Worm (Caenorhabditis elegans) whole organism, L4 larva: ENCODE data around the gene srz-95.

ENCODE experiments used
- F37D6.2 ChIP-seq: sonication (generic microtip); optimal IDR thresholded peaks from 2 replicates; lab custom pipeline; 2016; ENCODE audit warnings: mild to moderate bottlenecking, missing genetic modification characterization, missing compliant biosample characterization
- F44E2.7 ChIP-seq: fragments of 200-800 bp; sonication (Bioruptor generic); IDR thresholded peaks from 2 replicates; pipeline ENCODE4 v2.1.2; 2022; ENCODE audit warnings: missing genetic modification characterization, missing compliant biosample characterization
- ceh-28 ChIP-seq: fragments of 150-350 bp; optimal IDR thresholded peaks from 2 replicates; lab custom pipeline; 2014; ENCODE audit warnings: missing biosample characterization, missing genetic modification reagents, missing genetic modification characterization
- ceh-62 ChIP-seq: sonication (generic microtip); optimal IDR thresholded peaks from 2 replicates; lab custom pipeline; 2017; ENCODE audit warnings: missing biosample characterization, missing genetic modification characterization
- cey-2 ChIP-seq: sonication (generic microtip); optimal IDR thresholded peaks from 3 replicates; lab custom pipeline; 2017; ENCODE audit warnings: missing genetic modification characterization, mild to moderate bottlenecking, missing compliant biosample characterization, antibody characterized with exemption, borderline replicate concordance; ENCODE audit not compliant: insufficient read depth
- daf-16 ChIP-seq, 3 experiments: sonication (generic microtip); optimal IDR thresholded peaks; 2 replicates each; lab custom pipeline; 2016 to 2017; ENCODE audit warnings: missing genetic modification characterization in 3 of 3, missing genetic modification reagents in 3 of 3, mild to moderate bottlenecking in 2 of 3, missing compliant biosample characterization in 2 of 3, missing biosample characterization in 1 of 3, moderate library complexity in 1 of 3
- daf-19 ChIP-seq: fragments of 200-800 bp; sonication (Bioruptor generic); conservative IDR thresholded peaks from 2 replicates; pipeline ENCODE4 v1.3.6; 2022; ENCODE audit warnings: missing genetic modification characterization, missing compliant biosample characterization
- dpl-1 ChIP-seq: fragments of 150-350 bp; optimal IDR thresholded peaks from 2 replicates; lab custom pipeline; 2014; ENCODE audit warnings: missing biosample characterization, missing genetic modification reagents, missing genetic modification characterization
- duxl-1 ChIP-seq: sonication (generic microtip); optimal IDR thresholded peaks from 2 replicates; lab custom pipeline; 2016; ENCODE audit warnings: mild to moderate bottlenecking, missing genetic modification characterization, moderate library complexity, missing compliant biosample characterization; ENCODE audit not compliant: poor library complexity
- egl-43 ChIP-seq: fragments of 200-800 bp; sonication (Bioruptor generic); IDR thresholded peaks from 2 replicates; pipeline ENCODE4 v1.3.6; 2022; ENCODE audit warnings: missing genetic modification reagents, missing genetic modification characterization, missing compliant biosample characterization
- fkh-10 ChIP-seq: fragments of 150-350 bp; optimal IDR thresholded peaks from 2 replicates; lab custom pipeline; 2014; ENCODE audit warnings: missing biosample characterization, missing genetic modification reagents, missing genetic modification characterization
- gei-8 ChIP-seq: fragments of 200-800 bp; sonication (Bioruptor generic); optimal IDR thresholded peaks from 2 replicates; lab custom pipeline; 2018; ENCODE audit warnings: mild to moderate bottlenecking, missing genetic modification characterization, missing compliant biosample characterization
- hif-1 ChIP-seq, 2 experiments: sonication (generic microtip); optimal IDR thresholded peaks; 2 replicates each; lab custom pipeline; 2016 to 2017; ENCODE audit warnings: missing compliant biosample characterization in 2 of 2, missing genetic modification characterization in 2 of 2, missing genetic modification reagents in 2 of 2, missing genotype in 2 of 2, mild to moderate bottlenecking in 1 of 2
- hlh-11 ChIP-seq: fragments of 200-800 bp; sonication (Bioruptor generic); optimal IDR thresholded peaks from 2 replicates; lab custom pipeline; 2018; ENCODE audit warnings: mild to moderate bottlenecking, missing genetic modification characterization, missing compliant biosample characterization
- hmg-1.1 ChIP-seq: fragments of 200-800 bp; sonication (Bioruptor generic); IDR thresholded peaks from 2 replicates; pipeline ENCODE4 v1.3.6; 2022; ENCODE audit warnings: missing genetic modification reagents, missing genetic modification characterization, missing compliant biosample characterization
- lin-13 ChIP-seq: fragments of 150-350 bp; optimal IDR thresholded peaks from 2 replicates; lab custom pipeline; 2014; ENCODE audit warnings: missing biosample characterization, missing genetic modification reagents, missing genetic modification characterization
- lin-38 ChIP-seq: fragments of 200-800 bp; sonication (Bioruptor generic); IDR thresholded peaks from 2 replicates; pipeline ENCODE4 v1.3.6; 2022; ENCODE audit warnings: missing genetic modification reagents, missing genetic modification characterization, missing compliant biosample characterization
- lin-39 ChIP-seq: fragments of 150-350 bp; optimal IDR thresholded peaks from 2 replicates; lab custom pipeline; 2014; ENCODE audit warnings: missing biosample characterization, missing genetic modification reagents, missing genetic modification characterization
- mxl-3 ChIP-seq: fragments of 200-800 bp; sonication (Bioruptor generic); optimal IDR thresholded peaks from 2 replicates; lab custom pipeline; 2018; ENCODE audit warnings: mild to moderate bottlenecking, missing genetic modification characterization, missing compliant biosample characterization
- nhr-10 ChIP-seq: fragments of 150-350 bp; optimal IDR thresholded peaks from 2 replicates; lab custom pipeline; 2014; ENCODE audit warnings: missing biosample characterization, missing genetic modification characterization
- nhr-102 ChIP-seq: sonication (generic microtip); optimal IDR thresholded peaks from 2 replicates; lab custom pipeline; 2016; ENCODE audit warnings: mild to moderate bottlenecking, missing genetic modification characterization, moderate library complexity, missing compliant biosample characterization
- nhr-11 ChIP-seq: fragments of 150-350 bp; optimal IDR thresholded peaks from 2 replicates; lab custom pipeline; 2014; ENCODE audit warnings: missing biosample characterization, missing genetic modification characterization
- nhr-111 ChIP-seq: fragments of 200-800 bp; sonication (Bioruptor generic); optimal IDR thresholded peaks from 2 replicates; lab custom pipeline; 2018; ENCODE audit warnings: mild to moderate bottlenecking, missing genetic modification characterization, missing compliant biosample characterization
- nhr-28 ChIP-seq: fragments of 150-350 bp; optimal IDR thresholded peaks from 2 replicates; lab custom pipeline; 2014; ENCODE audit warnings: missing biosample characterization, missing genetic modification characterization
- nhr-48 ChIP-seq: sonication (generic microtip); optimal IDR thresholded peaks from 2 replicates; lab custom pipeline; 2016; ENCODE audit warnings: mild to moderate bottlenecking, missing genetic modification characterization, missing compliant biosample characterization
- nhr-6 ChIP-seq: fragments of 150-350 bp; optimal IDR thresholded peaks from 2 replicates; lab custom pipeline; 2014; ENCODE audit warnings: missing biosample characterization, missing genetic modification characterization
- nhr-77 ChIP-seq: fragments of 150-350 bp; optimal IDR thresholded peaks from 2 replicates; lab custom pipeline; 2014; ENCODE audit warnings: missing biosample characterization, missing genetic modification characterization
- set-16 ChIP-seq: fragments of 200-800 bp; sonication (Bioruptor generic); IDR thresholded peaks from 2 replicates; pipeline ENCODE4 v1.3.6; 2022; ENCODE audit warnings: missing genetic modification reagents, missing genetic modification characterization, missing compliant biosample characterization
- snpc-1.2 ChIP-seq: fragments of 200-800 bp; sonication (Bioruptor generic); IDR thresholded peaks from 2 replicates; pipeline ENCODE4 v1.3.6; 2022; ENCODE audit warnings: missing genetic modification reagents, missing genetic modification characterization, missing compliant biosample characterization
- spr-3 ChIP-seq: fragments of 200-800 bp; sonication (Bioruptor generic); optimal IDR thresholded peaks from 2 replicates; lab custom pipeline; 2018; ENCODE audit warnings: mild to moderate bottlenecking, missing genetic modification characterization, missing compliant biosample characterization
- tag-97 ChIP-seq: fragments of 200-800 bp; sonication (Bioruptor generic); IDR thresholded peaks from 2 replicates; pipeline ENCODE4 v1.3.6; 2022; ENCODE audit warnings: missing genetic modification characterization, missing compliant biosample characterization
- unc-130 ChIP-seq: sonication (generic microtip); optimal IDR thresholded peaks from 2 replicates; lab custom pipeline; 2016; ENCODE audit warnings: missing genetic modification reagents, missing genetic modification characterization, missing compliant biosample characterization
- unc-39 ChIP-seq: sonication (generic microtip); optimal IDR thresholded peaks from 2 replicates; lab custom pipeline; 2017; ENCODE audit warnings: missing biosample characterization, missing genetic modification characterization
- unc-62 ChIP-seq, 3 experiments: fragments of 150-350 bp in 1 of 3; sonication (generic microtip); optimal IDR thresholded peaks in 2 of 3; peaks in 1 of 3; 1 replicate in 1 of 3; 2 replicates in 2 of 3; lab custom pipeline; 2014 to 2017; ENCODE audit warnings: missing biosample characterization in 3 of 3, missing genetic modification characterization in 3 of 3, missing genetic modification reagents in 3 of 3, missing genotype in 1 of 3
- zag-1 ChIP-seq: fragments of 150-350 bp; optimal IDR thresholded peaks from 2 replicates; lab custom pipeline; 2014; ENCODE audit warnings: missing biosample characterization, missing genetic modification characterization
- zfp-3 ChIP-seq: fragments of 200-800 bp; sonication (Bioruptor generic); conservative IDR thresholded peaks from 2 replicates; pipeline ENCODE4 v1.3.6; 2022; ENCODE audit warnings: missing genetic modification reagents, missing genetic modification characterization, missing compliant biosample characterization
- zip-11 ChIP-seq: fragments of 200-800 bp; sonication (Bioruptor generic); IDR thresholded peaks from 2 replicates; pipeline ENCODE4 v1.3.6; 2022; ENCODE audit warnings: missing genetic modification characterization, missing compliant biosample characterization

Gene srz-95

DNA sequence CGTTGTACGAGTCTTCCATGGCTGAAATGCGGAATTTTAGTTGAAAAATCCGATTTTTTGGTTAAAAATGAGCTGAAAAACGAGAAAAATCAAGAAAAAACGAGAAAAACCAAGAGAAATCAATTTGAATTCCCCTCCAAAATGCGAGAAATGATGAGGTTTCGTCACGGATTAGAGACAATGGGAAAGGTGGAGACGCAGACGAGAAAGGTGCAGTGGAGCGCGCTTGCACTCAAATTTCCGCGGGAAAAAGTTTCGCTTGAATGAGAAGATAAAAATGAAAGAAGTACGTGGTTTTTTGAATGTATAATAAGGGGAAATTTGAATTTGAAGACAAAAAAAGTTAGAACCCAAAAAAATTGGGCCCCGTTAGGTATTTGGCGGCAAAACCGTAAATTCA, 26.2 kb upstream of the srz-95 start, which contains the start of gene efl-1 (continued):
- TF ChIP-seq daf-16 (GFP tag; optimal IDR thresholded peaks at IDR 0.05; lab: Kevin White, UChicago) (peak in 1 of 2 experiments; percentile 25), daf-16 (tag; optimal IDR thresholded peaks at IDR 0.05; lab: Kevin White, UChicago) (peak; percentile 31), daf-19 (no peak), set-16 (GFP tag; lab: Robert Waterston, UW) (0 out of 2 replicates have a peak, but pooled peaks have one; percentile 15), hif-1 (tag; optimal IDR thresholded peaks at IDR 0.05; lab: Kevin White, UChicago) (no peak), ceh-28 (tag; lab: Kevin White, UChicago) (no peak), lin-39 (tag; lab: Kevin White, UChicago) (no peak), nhr-11 (peak; percentile 78), ceh-62 (tag; lab: Kevin White, UChicago) (no peak), snpc-1.2 (GFP tag; lab: Robert Waterston, UW) (no peak), gei-8 (GFP tag; lab: Kevin White, UChicago) (no peak), hlh-11 (tag; lab: Kevin White, UChicago) (peak; percentile 77), mxl-3 (no peak), nhr-48 (tag; lab: Kevin White, UChicago) (no peak), nhr-6 (tag; lab: Kevin White, UChicago) (peak; percentile 94), egl-43 (GFP tag; lab: Robert Waterston, UW) (peak; percentile 51; the same call in 1 of the 2 replicates), unc-130 (GFP tag; lab: Kevin White, UChicago) (peak; percentile 39), lin-38 (GFP tag; lab: Robert Waterston, UW) (peak; percentile 99), tag-97 (GFP tag; lab: Robert Waterston, UW) (no peak), zip-11 (GFP tag; lab: Robert Waterston, UW) (no peak), lin-13 (GFP tag; lab: Kevin White, UChicago) (peak; percentile 71), nhr-111 (GFP tag; lab: Kevin White, UChicago) (no peak), nhr-77 (tag; lab: Kevin White, UChicago) (peak; percentile 87), duxl-1 (tag; lab: Kevin White, UChicago) (peak; percentile 95), zag-1 (no peak), nhr-102 (tag; lab: Kevin White, UChicago) (peak; percentile 79)
- TF ChIP-seq, all 104 proteins: peak for 50

DNA sequence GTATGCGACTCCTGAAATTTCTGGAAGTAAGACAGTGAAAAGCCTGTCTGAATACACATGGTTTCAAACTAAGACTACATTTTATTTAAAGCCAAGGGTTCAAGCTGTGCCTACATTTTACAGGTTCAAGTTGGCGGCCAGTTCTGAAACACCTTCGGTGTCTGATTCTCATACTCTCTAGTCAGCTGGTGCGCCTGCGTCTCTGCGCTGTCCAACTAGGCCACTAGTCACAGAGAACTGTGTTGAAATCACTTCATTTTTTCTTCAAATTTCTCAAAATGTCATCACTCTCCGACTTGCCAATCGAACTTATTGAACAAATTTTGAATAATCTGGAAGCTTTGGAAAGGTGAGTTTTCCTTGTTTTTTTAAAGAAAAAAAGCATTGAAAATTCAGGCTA, 25.2 kb upstream of the srz-95 start, which contains the start of gene fbxa-90:
TSS of gene fbxa-90 (plus strand) at position 179 of the 400 bp plus-strand sequence.
- TF ChIP-seq F44E2.7 = no peak
- TF ChIP-seq fkh-10 = no peak
- no peak for TF ChIP-seq unc-39 (tag; lab: Kevin White, UChicago)
- TF ChIP-seq nhr-28 (tag; lab: Kevin White, UChicago) = peak; percentile 0
- peak in 1 of 2 experiments; percentile 34 for TF ChIP-seq unc-62 (GFP tag; optimal IDR thresholded peaks at IDR 0.05 in 1 of 2; lab: Kevin White, UChicago)
- no peak for TF ChIP-seq unc-62 (tag; optimal IDR thresholded peaks at IDR 0.05; lab: Kevin White, UChicago)
- no peak for TF ChIP-seq cey-2 (tag; lab: Kevin White, UChicago)
- TF ChIP-seq set-16 (GFP tag; lab: Robert Waterston, UW) = no peak
- TF ChIP-seq nhr-10 (tag; lab: Kevin White, UChicago) = no peak
- TF ChIP-seq hmg-1.1 (GFP tag; lab: Robert Waterston, UW) = peak; percentile 11; the same call in 1 of the 2 replicates
- TF ChIP-seq spr-3 (GFP tag; lab: Kevin White, UChicago) = no peak
- TF ChIP-seq dpl-1 (GFP tag; lab: Kevin White, UChicago) = peak; percentile 6
- no peak for TF ChIP-seq zfp-3 (GFP tag; lab: Robert Waterston, UW)
- TF ChIP-seq, all 104 proteins: peak for 4

DNA sequence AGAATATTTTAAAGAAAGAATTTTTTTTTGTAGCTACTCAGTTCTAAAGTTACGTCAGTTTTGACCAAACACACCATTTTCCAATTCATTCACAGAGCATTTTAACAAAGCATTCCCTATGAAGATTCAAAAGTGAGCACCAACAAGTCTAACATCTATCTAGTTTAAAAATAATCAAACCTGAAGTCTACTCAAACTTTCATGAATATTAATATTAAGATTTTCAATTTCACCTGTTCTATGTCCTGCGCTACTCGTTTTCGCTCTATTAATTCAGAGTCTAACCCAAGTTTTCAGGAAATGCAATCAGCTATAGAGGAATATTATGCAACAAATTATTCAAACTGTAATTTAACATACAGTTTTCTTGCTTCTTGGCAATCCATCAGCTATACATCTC, 19.7 kb upstream of the srz-95 start, which contains the start of gene srh-119:
TSS of gene srh-119 (plus strand) at position 301 of the 400 bp plus-strand sequence.
- TF ChIP-seq F37D6.2 (tag; lab: Kevin White, UChicago) (no peak), lin-13 (GFP tag; lab: Kevin White, UChicago) (no peak)
